Worm (Caenorhabditis elegans) whole organism, young adult: ENCODE measurements around the gene str-57.

Experiments used
- C06A6.2 ChIP-seq: fragments of 200-800 bp; sonication (Bioruptor generic); conservative IDR thresholded peaks from 2 replicates; pipeline ENCODE4 v1.3.6; 2022; ENCODE audit warnings: missing genetic modification characterization, missing compliant biosample characterization
- F55B11.4 ChIP-seq: sonication (generic microtip); optimal IDR thresholded peaks from 2 replicates; lab custom pipeline; 2016; ENCODE audit warnings: missing compliant biosample characterization, missing genetic modification characterization, borderline replicate concordance; ENCODE audit not compliant: insufficient read depth
- ceh-100 ChIP-seq: fragments of 200-800 bp; sonication (Bioruptor generic); IDR thresholded peaks from 2 replicates; pipeline ENCODE4 v1.3.6; 2022; ENCODE audit warnings: missing genetic modification reagents, missing genetic modification characterization, missing compliant biosample characterization
- ceh-79 ChIP-seq: sonication (generic microtip); optimal IDR thresholded peaks from 2 replicates; lab custom pipeline; 2017; ENCODE audit warnings: mild to moderate bottlenecking, missing genetic modification characterization, missing compliant biosample characterization
- chd-7 ChIP-seq: sonication (generic microtip); optimal IDR thresholded peaks from 2 replicates; lab custom pipeline; 2016; ENCODE audit warnings: mild to moderate bottlenecking, missing genetic modification characterization, moderate library complexity, missing compliant biosample characterization
- efl-1 ChIP-seq: fragments of 150-350 bp; optimal IDR thresholded peaks from 2 replicates; lab custom pipeline; 2014; ENCODE audit warnings: missing biosample characterization, missing genetic modification reagents, missing genetic modification characterization
- egl-44 ChIP-seq: fragments of 200-800 bp; sonication (Bioruptor generic); IDR thresholded peaks from 2 replicates; pipeline ENCODE4 v1.3.6; 2022; ENCODE audit warnings: missing genetic modification reagents, missing genetic modification characterization, missing compliant biosample characterization
- let-607 ChIP-seq, 2 experiments: fragments of 200-800 bp in 1 of 2; sonication (Bioruptor generic) in 1 of 2; sonication (generic microtip) in 1 of 2; optimal IDR thresholded peaks; 2 replicates each; lab custom pipeline; 2016 to 2018; ENCODE audit warnings: mild to moderate bottlenecking in 2 of 2, missing compliant biosample characterization in 2 of 2, missing genetic modification characterization in 2 of 2, moderate library complexity in 2 of 2, missing genotype in 1 of 2
- mxl-1 ChIP-seq: sonication (generic microtip); optimal IDR thresholded peaks from 2 replicates; lab custom pipeline; 2016; ENCODE audit warnings: missing genetic modification characterization, missing compliant biosample characterization
- somi-1 ChIP-seq: fragments of 200-800 bp; sonication (Bioruptor generic); optimal IDR thresholded peaks from 2 replicates; lab custom pipeline; 2018; ENCODE audit warnings: mild to moderate bottlenecking, missing genetic modification characterization, missing compliant biosample characterization
- unc-62 ChIP-seq: fragments of 150-350 bp; optimal IDR thresholded peaks from 2 replicates; lab custom pipeline; 2014; ENCODE audit warnings: missing biosample characterization, missing genetic modification reagents, missing genetic modification characterization

DNA sequence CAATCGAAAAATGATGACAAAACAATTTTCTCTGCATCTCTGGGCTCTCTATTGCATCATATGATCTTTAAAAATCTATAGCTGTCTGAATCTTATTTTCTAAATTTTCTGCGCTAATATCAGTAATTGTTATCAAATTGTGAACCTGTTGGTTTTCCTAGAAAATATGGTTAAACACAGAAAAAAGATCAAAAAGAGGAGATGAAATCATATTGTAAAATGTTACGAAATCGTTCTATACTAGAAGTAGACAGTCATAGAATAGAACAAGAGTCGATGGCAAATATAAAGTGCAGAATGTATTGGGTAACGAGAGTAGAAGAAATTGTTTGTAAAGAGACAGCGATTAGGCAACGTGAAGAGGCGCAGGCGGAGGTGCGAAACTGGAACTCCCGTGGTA lies 10.2 kb downstream of the str-57 start:
- TF ChIP-seq C06A6.2 (no peak), egl-44 (GFP tag; lab: Robert Waterston, UW) (no peak), F55B11.4 (tag; lab: Kevin White, UChicago) (no peak), mxl-1 (tag; lab: Kevin White, UChicago) (no peak), ceh-100 (GFP tag; lab: Robert Waterston, UW) (no peak), let-607 (tag; optimal IDR thresholded peaks at IDR 0.05; lab: Kevin White, UChicago) (no peak), efl-1 (GFP tag; lab: Kevin White, UChicago) (no peak), chd-7 (tag; lab: Kevin White, UChicago) (no peak), somi-1 (GFP tag; lab: Kevin White, UChicago) (no peak), ceh-79 (tag; lab: Kevin White, UChicago) (no peak), unc-62 (GFP tag; lab: Kevin White, UChicago) (no peak)
